Worm (Caenorhabditis elegans) whole organism, dauer: ENCODE data around the gene T28H11.8.

ENCODE experiments used
- unc-62 ChIP-seq: sonication (generic microtip); optimal IDR thresholded peaks from 2 replicates; lab custom pipeline; 2017; ENCODE audit warnings: missing biosample characterization, missing genetic modification reagents, missing genetic modification characterization

Gene T28H11.8

ce11 chrIV:4975995-4976394 is 44.4 kb downstream of the T28H11.8 start, which contains the start of gene Y9C9A.16:
Gene Y9C9A.16 (minus strand): TSS chrIV:4976125.
- TF ChIP-seq unc-62 (GFP tag; lab: Kevin White, UChicago), result no peak

ce11 chrIV:4969419-4969818 is 51.0 kb downstream of the T28H11.8 start, which contains the start of gene Y9C9A.13:
Gene Y9C9A.13 (minus strand): TSS chrIV:4969519.
- no peak for TF ChIP-seq unc-62 (GFP tag; lab: Kevin White, UChicago)
